Fruit fly (Drosophila melanogaster) whole organism, prepupa: ENCODE measurements around the gene CG32437.

Source experiments
- CG11294 ChIP-seq: fragments of 200-800 bp; sonication (Bioruptor generic); IDR thresholded peaks from 2 replicates; pipeline ENCODE4 v1.3.6; 2022; ENCODE audit warnings: missing biosample characterization, missing genetic modification characterization
- CG11762 ChIP-seq: fragments of 200-800 bp; sonication (Bioruptor generic); optimal IDR thresholded peaks from 3 replicates; lab custom pipeline; 2016; ENCODE audit warnings: missing biosample characterization, missing genetic modification characterization; ENCODE audit not compliant: insufficient read depth
- CG11902 ChIP-seq: fragments of 200-800 bp; sonication (Bioruptor generic); optimal IDR thresholded peaks from 3 replicates; lab custom pipeline; 2016; ENCODE audit warnings: missing biosample characterization, missing genetic modification characterization
- CG15336 ChIP-seq: fragments of 200-800 bp; sonication (Bioruptor generic); IDR thresholded peaks from 2 replicates; pipeline ENCODE4 v1.3.6; 2022; ENCODE audit warnings: missing biosample characterization, missing genetic modification characterization
- CG16779 ChIP-seq: fragments of 200-800 bp; sonication (Bioruptor generic); optimal IDR thresholded peaks from 3 replicates; lab custom pipeline; 2017; ENCODE audit warnings: missing biosample characterization, mild to moderate bottlenecking, missing genetic modification characterization
- CG3032 ChIP-seq: fragments of 200-800 bp; optimal IDR thresholded peaks from 2 replicates; lab custom pipeline; 2019; ENCODE audit warnings: missing biosample characterization, mild to moderate bottlenecking, missing genetic modification characterization, moderate library complexity
- CG31627 ChIP-seq: fragments of 200-800 bp; sonication (Bioruptor generic); optimal IDR thresholded peaks from 3 replicates; lab custom pipeline; 2016; ENCODE audit warnings: missing biosample characterization, missing genetic modification characterization
- CG6163 ChIP-seq: fragments of 200-800 bp; sonication (Bioruptor generic); IDR thresholded peaks from 3 replicates; pipeline ENCODE4 v1.3.6; 2022; ENCODE audit warnings: missing biosample characterization, missing genetic modification characterization
- CG6276 ChIP-seq: fragments of 200-800 bp; sonication (Bioruptor generic); optimal IDR thresholded peaks from 2 replicates; lab custom pipeline; 2017; ENCODE audit warnings: missing biosample characterization, mild to moderate bottlenecking, missing genetic modification characterization
- CG6854 ChIP-seq: fragments of 200-800 bp; sonication (Bioruptor generic); optimal IDR thresholded peaks from 2 replicates; lab custom pipeline; 2017; ENCODE audit warnings: missing biosample characterization, mild to moderate bottlenecking, missing genetic modification characterization
- Eip75B ChIP-seq: fragments of 200-800 bp; sonication (Bioruptor generic); optimal IDR thresholded peaks from 3 replicates; lab custom pipeline; 2016; ENCODE audit warnings: missing biosample characterization, missing genetic modification characterization
- Eip78C ChIP-seq: fragments of 200-800 bp; sonication (Bioruptor generic); peaks from one replicate; lab custom pipeline; 2016; ENCODE audit warnings: missing biosample characterization, missing genetic modification characterization
- Ets96B ChIP-seq: fragments of 200-800 bp; optimal IDR thresholded peaks from 2 replicates; lab custom pipeline; 2019; ENCODE audit warnings: missing biosample characterization, mild to moderate bottlenecking, missing genetic modification characterization, moderate library complexity
- Gug ChIP-seq: fragments of 200-800 bp; sonication (Bioruptor generic); IDR thresholded peaks from 2 replicates; pipeline ENCODE4 v1.3.6; 2022; ENCODE audit warnings: missing biosample characterization, missing genetic modification characterization
- Hr38 ChIP-seq: sonication (Bioruptor generic); optimal IDR thresholded peaks from 2 replicates; lab custom pipeline; 2016; ENCODE audit warnings: missing biosample characterization, missing genetic modification characterization
- Hr4 ChIP-seq: fragments of 200-800 bp; sonication (Bioruptor generic); optimal IDR thresholded peaks from 3 replicates; lab custom pipeline; 2016; ENCODE audit warnings: missing biosample characterization, missing genetic modification characterization
- Lpt ChIP-seq: fragments of 200-800 bp; sonication (Bioruptor generic); optimal IDR thresholded peaks from 3 replicates; lab custom pipeline; 2016; ENCODE audit warnings: missing biosample characterization, missing genetic modification characterization
- Met ChIP-seq: fragments of 200-800 bp; sonication (Bioruptor generic); optimal IDR thresholded peaks from 3 replicates; lab custom pipeline; 2016; ENCODE audit warnings: missing biosample characterization, missing genetic modification characterization
- Smox ChIP-seq: fragments of 200-800 bp; sonication (Bioruptor generic); optimal IDR thresholded peaks from 3 replicates; lab custom pipeline; 2016; ENCODE audit warnings: missing biosample characterization, missing genetic modification characterization
- Sox102F ChIP-seq: fragments of 200-800 bp; sonication (Bioruptor generic); optimal IDR thresholded peaks from 2 replicates; lab custom pipeline; 2016; ENCODE audit warnings: missing biosample characterization, mild to moderate bottlenecking, missing genetic modification characterization
- Sox14 ChIP-seq: fragments of 200-800 bp; sonication (Bioruptor generic); optimal IDR thresholded peaks from 3 replicates; lab custom pipeline; 2016; ENCODE audit warnings: missing biosample characterization, missing genetic modification characterization
- Sox15 ChIP-seq: fragments of 200-800 bp; sonication (Bioruptor generic); optimal IDR thresholded peaks from 3 replicates; lab custom pipeline; 2016; ENCODE audit warnings: missing biosample characterization, missing genetic modification characterization
- cyc ChIP-seq: fragments of 200-800 bp; sonication (Bioruptor generic); optimal IDR thresholded peaks from 3 replicates; lab custom pipeline; 2016; ENCODE audit warnings: missing biosample characterization, missing genetic modification characterization
- dac ChIP-seq: fragments of 200-800 bp; sonication (Bioruptor generic); optimal IDR thresholded peaks from 2 replicates; lab custom pipeline; 2017; ENCODE audit warnings: missing biosample characterization, mild to moderate bottlenecking, missing genetic modification characterization
- dsx ChIP-seq: fragments of 200-800 bp; optimal IDR thresholded peaks from 3 replicates; lab custom pipeline; 2019; ENCODE audit warnings: missing biosample characterization, mild to moderate bottlenecking, missing genetic modification characterization, moderate library complexity; ENCODE audit not compliant: poor library complexity, severe bottlenecking
- esn ChIP-seq: fragments of 200-800 bp; sonication (Bioruptor generic); optimal IDR thresholded peaks from 2 replicates; lab custom pipeline; 2016; ENCODE audit warnings: missing biosample characterization, mild to moderate bottlenecking, missing genetic modification characterization, moderate library complexity
- fd85E ChIP-seq: fragments of 200-800 bp; sonication (Bioruptor generic); optimal IDR thresholded peaks from 3 replicates; lab custom pipeline; 2016; ENCODE audit warnings: missing biosample characterization, missing genetic modification characterization
- fkh ChIP-seq: fragments of 200-800 bp; sonication (Bioruptor generic); optimal IDR thresholded peaks from 3 replicates; lab custom pipeline; 2017; ENCODE audit warnings: missing biosample characterization, mild to moderate bottlenecking, missing genetic modification characterization, moderate library complexity
- lz ChIP-seq: fragments of 200-800 bp; sonication (Bioruptor generic); optimal IDR thresholded peaks from 3 replicates; lab custom pipeline; 2016; ENCODE audit warnings: missing biosample characterization, missing genetic modification characterization
- pdm3 ChIP-seq: fragments of 200-800 bp; sonication (Bioruptor generic); optimal IDR thresholded peaks from 3 replicates; lab custom pipeline; 2016; ENCODE audit warnings: missing biosample characterization, missing genetic modification characterization
- topi ChIP-seq: fragments of 200-800 bp; sonication (Bioruptor generic); optimal IDR thresholded peaks from 3 replicates; lab custom pipeline; 2016; ENCODE audit warnings: missing biosample characterization, missing genetic modification characterization
- vri ChIP-seq: fragments of 200-800 bp; sonication (Bioruptor generic); optimal IDR thresholded peaks from 3 replicates; lab custom pipeline; 2016; ENCODE audit warnings: missing biosample characterization, mild to moderate bottlenecking, missing genetic modification characterization

The CG32437 gene

dm6 chr3L:21321807-21322503, 35.5 kb upstream of the CG32437 start (continued):
- TF ChIP-seq vri (GFP tag; lab: Kevin White, UChicago) (no peak), esn (no peak), CG31627 (GFP tag; lab: Kevin White, UChicago) (peak; percentile 28), Smox (GFP tag; lab: Kevin White, UChicago) (peak; percentile 54), Hr4 (GFP tag; lab: Kevin White, UChicago) (peak; percentile 36), dac (no peak), CG3032 (tag; lab: Kevin White, UChicago) (no peak), Sox15 (no peak), Sox14 (GFP tag; lab: Kevin White, UChicago) (peak; percentile 39)

DNA sequence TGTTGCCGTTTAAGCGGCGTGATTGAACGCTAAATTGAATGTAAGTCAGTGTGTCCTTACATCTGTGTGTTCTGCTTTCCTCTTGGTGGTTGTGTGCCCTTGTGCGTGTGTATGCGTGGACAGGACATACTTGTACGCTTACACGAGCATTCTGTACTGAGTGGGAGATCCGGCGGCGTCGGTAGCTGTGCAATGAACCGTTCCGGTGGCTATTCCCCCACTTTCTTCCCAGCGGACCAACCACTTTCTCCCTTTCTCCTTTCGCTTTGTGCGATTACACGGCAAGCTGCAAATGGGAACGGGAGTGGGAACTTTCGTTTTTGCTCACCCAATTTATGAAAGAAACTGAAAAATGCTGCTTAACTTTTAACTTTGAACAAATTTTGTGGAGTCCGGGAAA, 32.8 kb upstream of the CG32437 start:
- TF ChIP-seq CG15336 (GFP tag; lab: Robert Waterston, UW) (no peak), dsx (GFP tag; lab: Kevin White, UChicago) (no peak), Ets96B (tag; lab: Kevin White, UChicago) (no peak), Sox15 (no peak), Gug (GFP tag; lab: Robert Waterston, UW) (no peak), esn (no peak), fd85E (GFP tag; lab: Kevin White, UChicago) (no peak), vri (GFP tag; lab: Kevin White, UChicago) (no peak), CG11294 (GFP tag; lab: Robert Waterston, UW) (no peak), fkh (GFP tag; lab: Kevin White, UChicago) (no peak)
- TF ChIP-seq, all 60 proteins: peak for 0

dm6 chr3L:21334999-21335631, 22.4 kb upstream of the CG32437 start, which contains the start of gene Tsr1:
Tsr1 (plus strand) TSS chr3L:21335215.
- TF ChIP-seq Hr4 (GFP tag; lab: Kevin White, UChicago) (no peak), Met (GFP tag; lab: Kevin White, UChicago) (no peak), CG16779 (no peak), lz (no peak), CG6276 (GFP tag; lab: Kevin White, UChicago) (no peak), Eip78C (GFP tag; lab: Kevin White, UChicago) (no peak), CG15336 (GFP tag; lab: Robert Waterston, UW) (no peak), cyc (GFP tag; lab: Kevin White, UChicago) (no peak), Gug (GFP tag; lab: Robert Waterston, UW) (no peak), topi (GFP tag; lab: Kevin White, UChicago) (no peak), CG11762 (no peak), CG6854 (GFP tag; lab: Kevin White, UChicago) (no peak)

dm6 chr3L:21342592-21342991, 14.9 kb upstream of the CG32437 start:
- no peak for TF ChIP-seq Sox102F (GFP tag; lab: Kevin White, UChicago)
- TF ChIP-seq vri (GFP tag; lab: Kevin White, UChicago) = peak; percentile 91

dm6 chr3L:21343254-21344083, 14.0 kb upstream of the CG32437 start, which contains the start of the genes Tbc1d8-9 and CG32436:
Tbc1d8-9 (minus strand) TSS chr3L:21343716.
CG32436 (plus strand) TSS chr3L:21344033.
- TF ChIP-seq CG3032 (tag; lab: Kevin White, UChicago) = no peak
- no peak for TF ChIP-seq Eip75B (GFP tag; lab: Kevin White, UChicago)
- no peak for TF ChIP-seq Lpt (GFP tag; lab: Kevin White, UChicago)
- no peak for TF ChIP-seq pdm3
- TF ChIP-seq Sox14 (GFP tag; lab: Kevin White, UChicago) = peak; percentile 92
- TF ChIP-seq CG15336 (GFP tag; lab: Robert Waterston, UW) = peak; percentile 49
- no peak for TF ChIP-seq CG31627 (GFP tag; lab: Kevin White, UChicago)
- TF ChIP-seq CG6163 = 0 out of 3 replicates have a peak, but pooled peaks have one; percentile 29
- TF ChIP-seq Hr38 (GFP tag; lab: Kevin White, UChicago) = no peak
- peak; percentile 17 for TF ChIP-seq vri (GFP tag; lab: Kevin White, UChicago)
- no peak for TF ChIP-seq CG11902
- no peak for TF ChIP-seq Sox102F (GFP tag; lab: Kevin White, UChicago)
- no peak for TF ChIP-seq Ets96B (tag; lab: Kevin White, UChicago)
- no peak for TF ChIP-seq topi (GFP tag; lab: Kevin White, UChicago)
- TF ChIP-seq esn = peak; percentile 15
- no peak for TF ChIP-seq CG11762
